Fruit fly (Drosophila melanogaster): ENCODE results near the gene TfIIS.

The TfIIS gene

dm6 chr2L:15035366-15035765 is 25.2 kb downstream of the TfIIS start, which contains the start of gene yellow-c:
TSS of gene yellow-c (plus strand) at chr2L:15035394.
- no peak for TF ChIP-seq CG17806 (tag; optimal IDR thresholded peaks at IDR 0.05)
- no peak for TF ChIP-seq gl (tag; optimal IDR thresholded peaks at IDR 0.05)
- TF ChIP-seq EcR (GFP tag; optimal IDR thresholded peaks at IDR 0.05), result no peak
- no peak for TF ChIP-seq CG4496 (GFP tag; IDR thresholded peaks at IDR 0.05)
- no peak for TF ChIP-seq Pif1A (GFP tag; optimal IDR thresholded peaks at IDR 0.05)
- no peak for TF ChIP-seq CG15710 (tag; optimal IDR thresholded peaks at IDR 0.05)
- no peak for TF ChIP-seq D1 (tag; optimal IDR thresholded peaks at IDR 0.05)
- no peak for TF ChIP-seq CG8159 (tag; optimal IDR thresholded peaks at IDR 0.05)

dm6 chr2L:15031650-15032049 is 28.9 kb downstream of the TfIIS start, which contains the start of gene CG31832:
TSS of gene CG31832 (minus strand) at chr2L:15031750.
- TF ChIP-seq CG17806 (tag; optimal IDR thresholded peaks at IDR 0.05) (no peak), fd96Ca (GFP tag; IDR thresholded peaks at IDR 0.05) (no peak), D1 (tag; optimal IDR thresholded peaks at IDR 0.05) (no peak), CG13204 (GFP tag; optimal IDR thresholded peaks at IDR 0.05) (no peak), CG32121 (GFP tag; IDR thresholded peaks at IDR 0.05) (no peak), gl (tag; optimal IDR thresholded peaks at IDR 0.05) (no peak), CG8159 (tag; optimal IDR thresholded peaks at IDR 0.05) (no peak), CG14655 (GFP tag; optimal IDR thresholded peaks at IDR 0.05) (no peak), EcR (GFP tag; optimal IDR thresholded peaks at IDR 0.05) (no peak), CG8301 (tag; optimal IDR thresholded peaks at IDR 0.05) (no peak), CG9948 (tag; optimal IDR thresholded peaks at IDR 0.05) (no peak), CG4496 (GFP tag; IDR thresholded peaks at IDR 0.05) (no peak), CG34367 (tag; optimal IDR thresholded peaks at IDR 0.05) (no peak), Ets98B (GFP tag; IDR thresholded peaks at IDR 0.05) (no peak), Snoo (tag; optimal IDR thresholded peaks at IDR 0.05) (no peak), Pif1B (GFP tag; optimal IDR thresholded peaks at IDR 0.05) (no peak), CG10348 (GFP tag; IDR thresholded peaks at IDR 0.05) (no peak)

dm6 chr2L:15026582-15026981 is 34.0 kb downstream of the TfIIS start, which contains the start of gene CG33310:
TSS of gene CG33310 (plus strand) at chr2L:15026882.
- TF ChIP-seq CG4496 (GFP tag; IDR thresholded peaks at IDR 0.05) (no peak), CG32121 (GFP tag; IDR thresholded peaks at IDR 0.05) (no peak), CG8301 (tag; optimal IDR thresholded peaks at IDR 0.05) (no peak), gl (tag; optimal IDR thresholded peaks at IDR 0.05) (no peak), CG9948 (tag; optimal IDR thresholded peaks at IDR 0.05) (no peak), CG8159 (tag; optimal IDR thresholded peaks at IDR 0.05) (no peak), CG10348 (GFP tag; IDR thresholded peaks at IDR 0.05) (no peak), CG12605 (GFP tag; IDR thresholded peaks at IDR 0.05) (no peak), Ets98B (GFP tag; IDR thresholded peaks at IDR 0.05) (no peak), Pif1A (GFP tag; optimal IDR thresholded peaks at IDR 0.05) (no peak), CG34367 (tag; optimal IDR thresholded peaks at IDR 0.05) (no peak), rn (GFP tag; IDR thresholded peaks at IDR 0.05) (no peak), Snoo (tag; optimal IDR thresholded peaks at IDR 0.05) (no peak), CG17806 (tag; optimal IDR thresholded peaks at IDR 0.05) (no peak), fd96Ca (GFP tag; IDR thresholded peaks at IDR 0.05) (no peak), CG13204 (GFP tag; optimal IDR thresholded peaks at IDR 0.05) (no peak), EcR (GFP tag; optimal IDR thresholded peaks at IDR 0.05) (no peak), Pif1B (GFP tag; optimal IDR thresholded peaks at IDR 0.05) (no peak)

- no peak for TF ChIP-seq CG14655 (GFP tag; optimal IDR thresholded peaks at IDR 0.05)
- no peak for TF ChIP-seq CG8301 (tag; optimal IDR thresholded peaks at IDR 0.05)
- TF ChIP-seq D1 (tag; optimal IDR thresholded peaks at IDR 0.05), result no peak
- no peak for TF ChIP-seq gl (tag; optimal IDR thresholded peaks at IDR 0.05)
- no peak for TF ChIP-seq Pif1A (GFP tag; optimal IDR thresholded peaks at IDR 0.05)
- TF ChIP-seq Snoo (tag; optimal IDR thresholded peaks at IDR 0.05), result no peak
- no peak for TF ChIP-seq rn (GFP tag; IDR thresholded peaks at IDR 0.05)
- no peak for TF ChIP-seq Pif1B (GFP tag; optimal IDR thresholded peaks at IDR 0.05)
- no peak for TF ChIP-seq Ets98B (GFP tag; IDR thresholded peaks at IDR 0.05)
- no peak for TF ChIP-seq CG34367 (tag; optimal IDR thresholded peaks at IDR 0.05)
- no peak for TF ChIP-seq CG12605 (GFP tag; IDR thresholded peaks at IDR 0.05)
- TF ChIP-seq CG32121 (GFP tag; IDR thresholded peaks at IDR 0.05), result no peak
- TF ChIP-seq CG4496 (GFP tag; IDR thresholded peaks at IDR 0.05), result no peak
- TF ChIP-seq CG17806 (tag; optimal IDR thresholded peaks at IDR 0.05), result no peak
- no peak for TF ChIP-seq CG10348 (GFP tag; IDR thresholded peaks at IDR 0.05)
- TF ChIP-seq CG15710 (tag; optimal IDR thresholded peaks at IDR 0.05), result no peak
Observed at dm6 chr2L:15016031-15016430, 44.5 kb downstream of the TfIIS start, which contains the start of gene GABA-B-R1. TSS of gene GABA-B-R1 (plus strand) at chr2L:15016331.

dm6 chr2L:15013523-15013922 is 47.0 kb downstream of the TfIIS start:
- TF ChIP-seq CG10348 (GFP tag; IDR thresholded peaks at IDR 0.05), result no peak
- TF ChIP-seq CG4496 (GFP tag; IDR thresholded peaks at IDR 0.05), result 0 out of 3 replicates have a peak, but pooled peaks have one; percentile 10

DNA sequence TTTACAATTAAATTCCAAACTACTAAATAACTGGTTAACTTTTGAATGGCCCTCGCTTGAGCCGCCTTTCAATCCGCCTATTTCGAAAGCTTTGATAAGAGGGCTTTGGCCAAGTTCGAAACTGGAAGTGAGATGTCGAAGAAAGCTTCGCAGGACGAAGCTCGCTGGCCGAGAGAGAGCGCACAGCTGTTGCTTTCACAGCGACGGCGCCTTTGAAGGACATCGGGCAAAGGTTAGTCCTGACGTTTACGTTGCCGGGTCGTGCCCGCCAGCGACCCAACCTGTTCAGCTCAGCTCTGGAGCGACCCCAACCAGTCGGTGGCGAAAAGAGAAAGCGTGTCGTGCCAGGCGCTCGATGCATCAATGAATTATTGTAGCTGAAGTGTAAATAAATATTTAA is 48.8 kb downstream of the TfIIS start:
- TF ChIP-seq CG34367 (tag; optimal IDR thresholded peaks at IDR 0.05) (no peak), CG15710 (tag; optimal IDR thresholded peaks at IDR 0.05) (no peak), Snoo (tag; optimal IDR thresholded peaks at IDR 0.05) (no peak), D1 (tag; optimal IDR thresholded peaks at IDR 0.05) (no peak), EcR (GFP tag; optimal IDR thresholded peaks at IDR 0.05) (no peak), CG32121 (GFP tag; IDR thresholded peaks at IDR 0.05) (no peak), CG8159 (tag; optimal IDR thresholded peaks at IDR 0.05) (no peak), Pif1A (GFP tag; optimal IDR thresholded peaks at IDR 0.05) (no peak), CG10348 (GFP tag; IDR thresholded peaks at IDR 0.05) (no peak), CG9948 (tag; optimal IDR thresholded peaks at IDR 0.05) (no peak), Ets98B (GFP tag; IDR thresholded peaks at IDR 0.05) (no peak)
